Fruit fly (Drosophila melanogaster) whole organism, pupa: ENCODE measurements around the gene CG14352.

ENCODE experiments used
- CG10348 ChIP-seq: fragments of 200-800 bp; sonication (Bioruptor generic); IDR thresholded peaks from 2 replicates; pipeline ENCODE4 v1.3.6; 2022; ENCODE audit warnings: missing biosample characterization, missing genetic modification characterization
- CG12605 ChIP-seq: fragments of 200-800 bp; sonication (Bioruptor generic); IDR thresholded peaks from 2 replicates; pipeline ENCODE4 v1.3.6; 2022; ENCODE audit warnings: missing biosample characterization, missing genetic modification characterization
- CG13204 ChIP-seq: fragments of 200-800 bp; sonication (Bioruptor generic); optimal IDR thresholded peaks from 2 replicates; lab custom pipeline; 2018; ENCODE audit warnings: missing biosample characterization, mild to moderate bottlenecking, missing genetic modification characterization, moderate library complexity
- CG14655 ChIP-seq: fragments of 200-800 bp; sonication (Bioruptor generic); optimal IDR thresholded peaks from 3 replicates; lab custom pipeline; 2017; ENCODE audit warnings: mild to moderate bottlenecking, missing biosample characterization, missing genetic modification reagents, missing genetic modification characterization
- CG15710 ChIP-seq: fragments of 200-800 bp; sonication (Bioruptor generic); optimal IDR thresholded peaks from 2 replicates; lab custom pipeline; 2018; ENCODE audit warnings: missing biosample characterization, mild to moderate bottlenecking, missing genetic modification characterization, moderate library complexity
- CG17806 ChIP-seq: fragments of 200-800 bp; sonication (Bioruptor generic); optimal IDR thresholded peaks from 2 replicates; lab custom pipeline; 2018; ENCODE audit warnings: missing biosample characterization, mild to moderate bottlenecking, missing genetic modification characterization, moderate library complexity
- CG32121 ChIP-seq: fragments of 200-800 bp; sonication (Bioruptor generic); IDR thresholded peaks from 2 replicates; pipeline ENCODE4 v1.3.6; 2022; ENCODE audit warnings: missing biosample characterization, missing genetic modification characterization
- CG34367 ChIP-seq: fragments of 200-800 bp; sonication (Bioruptor generic); optimal IDR thresholded peaks from 2 replicates; lab custom pipeline; 2018; ENCODE audit warnings: missing biosample characterization, mild to moderate bottlenecking, missing genetic modification characterization
- CG4496 ChIP-seq: fragments of 200-800 bp; sonication (Bioruptor generic); IDR thresholded peaks from 3 replicates; pipeline ENCODE4 v1.3.6; 2022; ENCODE audit warnings: missing biosample characterization, missing genetic modification characterization
- CG8159 ChIP-seq: fragments of 200-800 bp; sonication (Bioruptor generic); optimal IDR thresholded peaks from 3 replicates; lab custom pipeline; 2018; ENCODE audit warnings: missing biosample characterization, mild to moderate bottlenecking, missing genetic modification characterization, moderate library complexity
- CG8301 ChIP-seq: fragments of 200-800 bp; sonication (Bioruptor generic); optimal IDR thresholded peaks from 2 replicates; lab custom pipeline; 2018; ENCODE audit warnings: missing biosample characterization, mild to moderate bottlenecking, missing genetic modification characterization
- CG9948 ChIP-seq: fragments of 200-800 bp; sonication (Bioruptor generic); optimal IDR thresholded peaks from 2 replicates; lab custom pipeline; 2018; ENCODE audit warnings: missing biosample characterization, mild to moderate bottlenecking, missing genetic modification characterization, moderate library complexity
- D1 ChIP-seq: fragments of 200-800 bp; sonication (Bioruptor generic); optimal IDR thresholded peaks from 2 replicates; lab custom pipeline; 2018; ENCODE audit warnings: missing biosample characterization, mild to moderate bottlenecking, missing genetic modification characterization, moderate library complexity
- EcR ChIP-seq: fragments of 200-800 bp; sonication (Bioruptor generic); optimal IDR thresholded peaks from 3 replicates; lab custom pipeline; 2019; ENCODE audit warnings: missing biosample characterization, missing genetic modification characterization, mild to moderate bottlenecking, moderate library complexity, missing genetic modification reagents
- Ets98B ChIP-seq: fragments of 200-800 bp; sonication (Bioruptor generic); IDR thresholded peaks from 2 replicates; pipeline ENCODE4 v1.3.6; 2022; ENCODE audit warnings: missing biosample characterization, missing genetic modification characterization
- Pif1A ChIP-seq: fragments of 200-800 bp; sonication (Bioruptor generic); optimal IDR thresholded peaks from 3 replicates; lab custom pipeline; 2016; ENCODE audit warnings: missing biosample characterization, missing genetic modification characterization
- Pif1B ChIP-seq: fragments of 200-800 bp; sonication (Bioruptor generic); optimal IDR thresholded peaks from 3 replicates; lab custom pipeline; 2016; ENCODE audit warnings: missing biosample characterization, missing genetic modification characterization
- Snoo ChIP-seq: fragments of 200-800 bp; sonication (Bioruptor generic); optimal IDR thresholded peaks from 3 replicates; lab custom pipeline; 2017; ENCODE audit warnings: missing biosample characterization, mild to moderate bottlenecking, missing genetic modification characterization, inconsistent platforms
- fd96Ca ChIP-seq: fragments of 200-800 bp; sonication (Bioruptor generic); IDR thresholded peaks from 3 replicates; pipeline ENCODE4 v1.3.6; 2022; ENCODE audit warnings: missing biosample characterization, missing genetic modification characterization
- gl ChIP-seq: fragments of 200-800 bp; sonication (Bioruptor generic); optimal IDR thresholded peaks from 2 replicates; lab custom pipeline; 2018; ENCODE audit warnings: missing biosample characterization, mild to moderate bottlenecking, missing genetic modification characterization
- rn ChIP-seq: fragments of 200-800 bp; sonication (Bioruptor generic); IDR thresholded peaks from 2 replicates; pipeline ENCODE4 v1.3.6; 2022; ENCODE audit warnings: missing biosample characterization, missing genetic modification characterization

Gene CG14352

dm6 chr2L:1651053-1651452 lies 39.8 kb downstream of the CG14352 start, which contains the start of gene chinmo:
chinmo (plus strand) TSS chr2L:1651258.
- TF ChIP-seq Ets98B (GFP tag; lab: Robert Waterston, UW) (peak; percentile 43; the same call in 1 of the 2 replicates), CG8159 (tag; lab: Kevin White, UChicago) (no peak), CG12605 (GFP tag; lab: Robert Waterston, UW) (peak; percentile 46), Snoo (tag; lab: Kevin White, UChicago) (peak; percentile 5), CG8301 (no peak), Pif1B (GFP tag; lab: Kevin White, UChicago) (peak; percentile 7), Pif1A (GFP tag; lab: Kevin White, UChicago) (peak; percentile 19), CG32121 (GFP tag; lab: Robert Waterston, UW) (peak; percentile 53)

- TF ChIP-seq CG32121 (GFP tag; lab: Robert Waterston, UW) (no peak), CG14655 (GFP tag; lab: Kevin White, UChicago) (no peak), CG15710 (tag; lab: Kevin White, UChicago) (no peak), Ets98B (GFP tag; lab: Robert Waterston, UW) (no peak), Pif1A (GFP tag; lab: Kevin White, UChicago) (no peak), CG12605 (GFP tag; lab: Robert Waterston, UW) (no peak), CG17806 (no peak), Snoo (tag; lab: Kevin White, UChicago) (no peak), CG9948 (no peak)
These were observed 40.7 kb downstream of the CG14352 start for dm6 chr2L:1651889-1652288.

- TF ChIP-seq CG4496 (GFP tag; lab: Robert Waterston, UW), result no peak
- TF ChIP-seq gl (tag; lab: Kevin White, UChicago), result no peak
- no peak for TF ChIP-seq CG8301
- TF ChIP-seq CG34367, result no peak
- TF ChIP-seq Pif1A (GFP tag; lab: Kevin White, UChicago), result no peak
- no peak for TF ChIP-seq rn (GFP tag; lab: Robert Waterston, UW)
These were observed 42.6 kb downstream of the CG14352 start for dm6 chr2L:1653800-1654199.

- TF ChIP-seq fd96Ca (GFP tag; lab: Robert Waterston, UW) (no peak), CG34367 (no peak), CG12605 (GFP tag; lab: Robert Waterston, UW) (no peak), CG32121 (GFP tag; lab: Robert Waterston, UW) (no peak), gl (tag; lab: Kevin White, UChicago) (no peak), Snoo (tag; lab: Kevin White, UChicago) (no peak), CG17806 (no peak), CG10348 (GFP tag; lab: Robert Waterston, UW) (no peak), D1 (tag; lab: Kevin White, UChicago) (no peak), Pif1B (GFP tag; lab: Kevin White, UChicago) (no peak), Pif1A (GFP tag; lab: Kevin White, UChicago) (no peak), CG13204 (GFP tag; lab: Kevin White, UChicago) (no peak)
These were observed 43.0 kb downstream of the CG14352 start for dm6 chr2L:1654217-1654616.

dm6 chr2L:1655858-1656257 lies 44.6 kb downstream of the CG14352 start:
- no peak for TF ChIP-seq CG13204 (GFP tag; lab: Kevin White, UChicago)
- no peak for TF ChIP-seq CG4496 (GFP tag; lab: Robert Waterston, UW)
- no peak for TF ChIP-seq CG34367
- no peak for TF ChIP-seq CG17806
- no peak for TF ChIP-seq CG8301
- no peak for TF ChIP-seq fd96Ca (GFP tag; lab: Robert Waterston, UW)
- TF ChIP-seq gl (tag; lab: Kevin White, UChicago), result no peak
- no peak for TF ChIP-seq CG8159 (tag; lab: Kevin White, UChicago)
- no peak for TF ChIP-seq CG32121 (GFP tag; lab: Robert Waterston, UW)
- no peak for TF ChIP-seq Snoo (tag; lab: Kevin White, UChicago)
- no peak for TF ChIP-seq CG14655 (GFP tag; lab: Kevin White, UChicago)
- TF ChIP-seq Pif1A (GFP tag; lab: Kevin White, UChicago), result no peak
- TF ChIP-seq EcR (GFP tag; lab: Kevin White, UChicago), result no peak
- no peak for TF ChIP-seq CG10348 (GFP tag; lab: Robert Waterston, UW)
- no peak for TF ChIP-seq Pif1B (GFP tag; lab: Kevin White, UChicago)
- TF ChIP-seq Ets98B (GFP tag; lab: Robert Waterston, UW), result no peak

- TF ChIP-seq CG14655 (GFP tag; lab: Kevin White, UChicago) (no peak), gl (tag; lab: Kevin White, UChicago) (no peak), Ets98B (GFP tag; lab: Robert Waterston, UW) (peak; percentile 35; the same call in 1 of the 2 replicates), rn (GFP tag; lab: Robert Waterston, UW) (no peak), CG34367 (no peak), CG4496 (GFP tag; lab: Robert Waterston, UW) (peak; percentile 65; the same call in 2 of the 3 replicates), CG9948 (no peak), CG8159 (tag; lab: Kevin White, UChicago) (no peak), Pif1B (GFP tag; lab: Kevin White, UChicago) (no peak), Pif1A (GFP tag; lab: Kevin White, UChicago) (no peak), CG12605 (GFP tag; lab: Robert Waterston, UW) (0 out of 2 replicates have a peak, but pooled peaks have one; percentile 9), CG32121 (GFP tag; lab: Robert Waterston, UW) (peak; percentile 71; the same call in 1 of the 2 replicates), Snoo (tag; lab: Kevin White, UChicago) (no peak), D1 (tag; lab: Kevin White, UChicago) (no peak), fd96Ca (GFP tag; lab: Robert Waterston, UW) (no peak; the same call in 2 of the 3 replicates), CG17806 (no peak), CG10348 (GFP tag; lab: Robert Waterston, UW) (no peak), EcR (GFP tag; lab: Kevin White, UChicago) (no peak), CG13204 (GFP tag; lab: Kevin White, UChicago) (no peak), CG15710 (tag; lab: Kevin White, UChicago) (no peak), CG8301 (no peak)
- TF ChIP-seq, all 21 proteins: peak for 4
These were observed 45.8 kb downstream of the CG14352 start for dm6 chr2L:1656835-1657541.
